Worm (Caenorhabditis elegans) whole organism, mixed stage, embryonic: ENCODE measurements around the gene ZK1128.7.

Experiments
- M03D4.4 ChIP-seq: sonication (generic microtip); optimal IDR thresholded peaks from 2 replicates; lab custom pipeline; 2017; ENCODE audit warnings: mild to moderate bottlenecking, missing genetic modification characterization, missing compliant biosample characterization
- bed-3 ChIP-seq: fragments of 200-800 bp; sonication (Bioruptor generic); optimal IDR thresholded peaks from 3 replicates; lab custom pipeline; 2018; ENCODE audit warnings: mild to moderate bottlenecking, missing genetic modification characterization, moderate library complexity, missing compliant biosample characterization
- blmp-1 ChIP-seq: fragments of 150-350 bp; optimal IDR thresholded peaks from 2 replicates; lab custom pipeline; 2014; ENCODE audit warnings: missing biosample characterization, missing genetic modification characterization
- ceh-39 ChIP-seq: fragments of 150-350 bp; optimal IDR thresholded peaks from 2 replicates; lab custom pipeline; 2014; ENCODE audit warnings: missing biosample characterization, missing genetic modification characterization
- ceh-43 ChIP-seq: fragments of 200-800 bp; sonication (Bioruptor generic); optimal IDR thresholded peaks from 2 replicates; lab custom pipeline; 2018; ENCODE audit warnings: mild to moderate bottlenecking, missing genetic modification characterization, moderate library complexity, missing compliant biosample characterization
- ceh-83 ChIP-seq: fragments of 200-800 bp; sonication (Bioruptor generic); optimal IDR thresholded peaks from 2 replicates; lab custom pipeline; 2018; ENCODE audit warnings: mild to moderate bottlenecking, missing genetic modification characterization, missing compliant biosample characterization
- ces-1 ChIP-seq: fragments of 150-350 bp; optimal IDR thresholded peaks from 2 replicates; lab custom pipeline; 2014; ENCODE audit warnings: missing biosample characterization, missing genetic modification reagents, missing genetic modification characterization
- cnd-1 ChIP-seq: fragments of 200-800 bp; sonication (Bioruptor generic); optimal IDR thresholded peaks from 2 replicates; lab custom pipeline; 2018; ENCODE audit warnings: mild to moderate bottlenecking, missing genetic modification characterization, missing compliant biosample characterization
- drap-1 ChIP-seq: fragments of 200-800 bp; sonication (Bioruptor generic); optimal IDR thresholded peaks from 3 replicates; lab custom pipeline; 2018; ENCODE audit warnings: mild to moderate bottlenecking, missing genetic modification characterization, missing compliant biosample characterization
- elt-3 ChIP-seq: fragments of 150-350 bp; optimal IDR thresholded peaks from 2 replicates; lab custom pipeline; 2014; ENCODE audit warnings: missing biosample characterization, missing genetic modification characterization
- flh-1 ChIP-seq: fragments of 200-800 bp; sonication (Bioruptor generic); optimal IDR thresholded peaks from 2 replicates; lab custom pipeline; 2018; ENCODE audit warnings: mild to moderate bottlenecking, missing genetic modification characterization, moderate library complexity, missing compliant biosample characterization
- ham-2 ChIP-seq: fragments of 200-800 bp; sonication (Bioruptor generic); optimal IDR thresholded peaks from 2 replicates; lab custom pipeline; 2018; ENCODE audit warnings: mild to moderate bottlenecking, missing genetic modification characterization, missing compliant biosample characterization
- hlh-1 ChIP-seq: fragments of 150-350 bp; optimal IDR thresholded peaks from 2 replicates; lab custom pipeline; 2014; ENCODE audit warnings: missing biosample characterization, missing genetic modification reagents, missing genetic modification characterization
- lin-13 ChIP-seq: fragments of 150-350 bp; optimal IDR thresholded peaks from 2 replicates; lab custom pipeline; 2014; ENCODE audit warnings: missing biosample characterization, missing genetic modification characterization
- lsy-2 ChIP-seq: fragments of 150-350 bp; optimal IDR thresholded peaks from 2 replicates; lab custom pipeline; 2014; ENCODE audit warnings: missing biosample characterization, missing genetic modification characterization
- mab-5 ChIP-seq: fragments of 150-350 bp; optimal IDR thresholded peaks from 2 replicates; lab custom pipeline; 2014; ENCODE audit warnings: missing biosample characterization, missing genetic modification characterization
- mep-1 ChIP-seq: fragments of 150-350 bp; optimal IDR thresholded peaks from 2 replicates; lab custom pipeline; 2017; ENCODE audit warnings: missing biosample characterization, missing genetic modification reagents, missing genetic modification characterization, inconsistent platforms
- mls-2 ChIP-seq: sonication (generic microtip); optimal IDR thresholded peaks from 2 replicates; lab custom pipeline; 2016; ENCODE audit warnings: mild to moderate bottlenecking, missing genetic modification characterization, moderate library complexity, missing compliant biosample characterization
- nhr-12 ChIP-seq: fragments of 150-350 bp; optimal IDR thresholded peaks from 2 replicates; lab custom pipeline; 2014; ENCODE audit warnings: missing biosample characterization, missing genetic modification characterization
- nhr-2 ChIP-seq: fragments of 150-350 bp; optimal IDR thresholded peaks from 2 replicates; lab custom pipeline; 2014; ENCODE audit warnings: missing biosample characterization, missing genetic modification characterization
- nhr-237 ChIP-seq: fragments of 150-350 bp; optimal IDR thresholded peaks from 2 replicates; lab custom pipeline; 2014; ENCODE audit warnings: missing biosample characterization, missing genetic modification characterization
- nhr-28 ChIP-seq: fragments of 150-350 bp; optimal IDR thresholded peaks from 2 replicates; lab custom pipeline; 2014; ENCODE audit warnings: missing biosample characterization, missing genetic modification characterization
- nhr-76 ChIP-seq: sonication (generic microtip); optimal IDR thresholded peaks from 2 replicates; lab custom pipeline; 2017; ENCODE audit warnings: missing biosample characterization, missing genetic modification characterization
- pha-4 ChIP-seq: fragments of 150-350 bp; optimal IDR thresholded peaks from 2 replicates; lab custom pipeline; 2018; ENCODE audit warnings: missing biosample characterization, missing genetic modification reagents, missing genetic modification characterization
- sem-2 ChIP-seq: fragments of 200-800 bp; sonication (Bioruptor generic); optimal IDR thresholded peaks from 2 replicates; lab custom pipeline; 2018; ENCODE audit warnings: mild to moderate bottlenecking, missing genetic modification characterization, missing compliant biosample characterization
- snpc-4 ChIP-seq: fragments of 150-350 bp; optimal IDR thresholded peaks from 2 replicates; lab custom pipeline; 2014; ENCODE audit warnings: missing biosample characterization, missing genetic modification characterization
- sptf-1 ChIP-seq: sonication (generic microtip); optimal IDR thresholded peaks from 2 replicates; lab custom pipeline; 2017; ENCODE audit warnings: mild to moderate bottlenecking, missing genetic modification characterization, moderate library complexity, missing compliant biosample characterization
- tbx-8 ChIP-seq: fragments of 200-800 bp; sonication (Bioruptor generic); optimal IDR thresholded peaks from 2 replicates; lab custom pipeline; 2018; ENCODE audit warnings: mild to moderate bottlenecking, missing genetic modification characterization, moderate library complexity, missing compliant biosample characterization
- zip-8 ChIP-seq: fragments of 150-350 bp; optimal IDR thresholded peaks from 2 replicates; lab custom pipeline; 2014; ENCODE audit warnings: missing biosample characterization, missing genetic modification characterization

The ZK1128.7 gene

DNA sequence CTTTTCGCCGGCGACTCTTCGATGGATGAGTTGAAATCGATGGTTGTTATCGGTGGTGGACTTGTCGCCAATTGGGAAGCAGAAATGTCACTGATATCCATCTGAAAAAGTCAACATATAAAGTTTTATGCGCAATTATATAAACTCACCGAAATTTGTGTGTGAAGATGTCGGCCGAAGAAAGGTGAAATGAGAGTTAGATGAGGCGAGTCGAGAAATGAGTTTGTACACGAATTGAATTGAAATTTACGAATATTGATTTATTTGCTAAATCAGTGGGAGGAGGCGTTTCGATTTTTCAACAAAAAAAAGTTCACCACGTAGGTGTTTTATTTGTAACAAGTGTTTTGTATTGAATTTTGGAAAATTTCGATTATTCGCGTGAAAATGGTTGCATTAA lies 35.5 kb upstream of the ZK1128.7 start, which contains the start of gene kel-10:
Gene kel-10, minus strand, starts transcription at position 101 of the 400 bp plus-strand sequence.
- TF ChIP-seq blmp-1 (tag; lab: Kevin White, UChicago) (no peak), bed-3 (GFP tag; lab: Kevin White, UChicago) (no peak), sptf-1 (no peak)

- TF ChIP-seq blmp-1 (tag; lab: Kevin White, UChicago) (no peak), flh-1 (GFP tag; lab: Kevin White, UChicago) (no peak), ceh-43 (GFP tag; lab: Kevin White, UChicago) (no peak), drap-1 (GFP tag; lab: Kevin White, UChicago) (no peak), nhr-76 (tag; lab: Kevin White, UChicago) (no peak), mep-1 (tag; lab: Kevin White, UChicago) (no peak), lin-13 (tag; lab: Kevin White, UChicago) (no peak), nhr-237 (tag; lab: Kevin White, UChicago) (no peak), lsy-2 (tag; lab: Kevin White, UChicago) (no peak), mls-2 (tag; lab: Kevin White, UChicago) (no peak), sptf-1 (no peak), pha-4 (no peak), ces-1 (GFP tag; lab: Kevin White, UChicago) (no peak)
Measured at ce11 chrIII:10106390-10106789, 30.4 kb upstream of the ZK1128.7 start, which contains the start of gene srt-55. srt-55 (minus strand) TSS chrIII:10106490.

DNA sequence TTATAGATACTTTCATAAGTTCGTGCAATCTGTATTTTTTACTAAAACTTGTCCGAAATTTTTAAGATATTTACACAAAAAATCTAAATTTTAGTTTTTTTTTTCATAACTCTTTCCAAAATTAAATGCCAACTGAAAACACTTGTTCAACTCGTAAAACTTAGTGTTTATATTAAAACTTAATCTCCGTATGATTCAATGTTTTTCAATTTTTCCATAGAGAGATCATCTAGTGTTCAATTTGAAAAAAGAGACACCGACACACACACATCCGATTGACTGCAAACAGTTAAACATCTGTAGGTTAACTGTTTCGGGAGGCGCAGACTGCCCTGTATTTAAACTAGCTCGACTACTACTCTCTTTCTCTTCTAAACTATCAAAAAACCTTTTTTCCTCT lies 27.8 kb upstream of the ZK1128.7 start, which contains the start of gene T16H12.9:
Gene T16H12.9, plus strand, starts transcription at position 301 of the 400 bp plus-strand sequence.
- TF ChIP-seq hlh-1 (tag; lab: Kevin White, UChicago) (no peak), cnd-1 (tag; lab: Kevin White, UChicago) (no peak), ceh-39 (tag; lab: Kevin White, UChicago) (no peak), mls-2 (tag; lab: Kevin White, UChicago) (no peak), nhr-2 (tag; lab: Kevin White, UChicago) (no peak), bed-3 (GFP tag; lab: Kevin White, UChicago) (no peak), ham-2 (GFP tag; lab: Kevin White, UChicago) (no peak), mab-5 (tag; lab: Kevin White, UChicago) (no peak), pha-4 (no peak), blmp-1 (tag; lab: Kevin White, UChicago) (no peak), M03D4.4 (tag; lab: Kevin White, UChicago) (no peak), sem-2 (GFP tag; lab: Kevin White, UChicago) (no peak), drap-1 (GFP tag; lab: Kevin White, UChicago) (no peak), nhr-76 (tag; lab: Kevin White, UChicago) (no peak), elt-3 (tag; lab: Kevin White, UChicago) (no peak)

ce11 chrIII:10112958-10113357 lies 23.8 kb upstream of the ZK1128.7 start, which contains the start of gene vps-29:
vps-29 (minus strand) TSS chrIII:10113058.
- no peak for TF ChIP-seq nhr-2 (tag; lab: Kevin White, UChicago)
- TF ChIP-seq ham-2 (GFP tag; lab: Kevin White, UChicago), result no peak
- no peak for TF ChIP-seq tbx-8 (GFP tag; lab: Kevin White, UChicago)
- no peak for TF ChIP-seq snpc-4 (tag; lab: Kevin White, UChicago)
- no peak for TF ChIP-seq nhr-12
- TF ChIP-seq elt-3 (tag; lab: Kevin White, UChicago), result no peak
- TF ChIP-seq mab-5 (tag; lab: Kevin White, UChicago), result no peak
- TF ChIP-seq nhr-76 (tag; lab: Kevin White, UChicago), result no peak
- no peak for TF ChIP-seq zip-8
- no peak for TF ChIP-seq flh-1 (GFP tag; lab: Kevin White, UChicago)

ce11 chrIII:10114662-10115061 lies 22.1 kb upstream of the ZK1128.7 start, which contains the start of the genes ZK1128.1 and mett-10:
ZK1128.1 (minus strand) TSS chrIII:10114760.
mett-10 (plus strand) TSS chrIII:10115036.
- no peak for TF ChIP-seq nhr-2 (tag; lab: Kevin White, UChicago)
- TF ChIP-seq hlh-1 (tag; lab: Kevin White, UChicago), result no peak
- TF ChIP-seq nhr-28, result no peak
- no peak for TF ChIP-seq elt-3 (tag; lab: Kevin White, UChicago)
- TF ChIP-seq ceh-83 (GFP tag; lab: Kevin White, UChicago), result no peak
- TF ChIP-seq ceh-39 (tag; lab: Kevin White, UChicago), result no peak
- peak; percentile 73 for TF ChIP-seq ces-1 (GFP tag; lab: Kevin White, UChicago)
- TF ChIP-seq ham-2 (GFP tag; lab: Kevin White, UChicago), result no peak
